Worm (Caenorhabditis elegans) whole organism, early embryonic: Measurements from ENCODE around the gene ZK795.3.

Experiments used
- F13C5.2 ChIP-seq: sonication (generic microtip); optimal IDR thresholded peaks from 2 replicates; lab custom pipeline; 2017; ENCODE audit warnings: mild to moderate bottlenecking, missing genetic modification characterization, inconsistent platforms, missing compliant biosample characterization
- aly-1 ChIP-seq: sonication (generic microtip); optimal IDR thresholded peaks from 2 replicates; lab custom pipeline; 2016; ENCODE audit warnings: missing genetic modification characterization, missing compliant biosample characterization
- ama-1 ChIP-seq: fragments of 150-350 bp; optimal IDR thresholded peaks from 2 replicates; lab custom pipeline; 2014
- hmg-4 ChIP-seq: fragments of 200-800 bp; sonication (Bioruptor generic); optimal IDR thresholded peaks from 2 replicates; lab custom pipeline; 2018; ENCODE audit warnings: mild to moderate bottlenecking, missing genetic modification characterization, missing compliant biosample characterization
- pes-1 ChIP-seq: fragments of 200-800 bp; sonication (Bioruptor generic); IDR thresholded peaks from 2 replicates; pipeline ENCODE4 v1.3.6; 2022; ENCODE audit warnings: missing genetic modification reagents, missing genetic modification characterization, missing compliant biosample characterization
- tbx-11 ChIP-seq: fragments of 200-800 bp; sonication (Bioruptor generic); IDR thresholded peaks from 2 replicates; pipeline ENCODE4 v1.3.6; 2022; ENCODE audit warnings: missing genetic modification characterization, missing compliant biosample characterization
- tbx-37 ChIP-seq: fragments of 200-800 bp; sonication (Bioruptor generic); conservative IDR thresholded peaks from 2 replicates; pipeline ENCODE4 v1.3.6; 2022; ENCODE audit warnings: missing genetic modification reagents, missing genetic modification characterization, missing compliant biosample characterization

- TF ChIP-seq aly-1 (tag; lab: Kevin White, UChicago), result no peak
- TF ChIP-seq F13C5.2, result no peak
- TF ChIP-seq ama-1, result no peak
- TF ChIP-seq hmg-4 (GFP tag; lab: Kevin White, UChicago), result no peak
- TF ChIP-seq tbx-37 (GFP tag; lab: Robert Waterston, UW), result no peak
- TF ChIP-seq tbx-11 (GFP tag; lab: Robert Waterston, UW), result no peak
- TF ChIP-seq pes-1 (GFP tag; lab: Robert Waterston, UW), result no peak
Measured at ce11 chrIV:12565933-12566540, 6.9 kb downstream of the ZK795.3 start, which contains the start of gene eak-7.
